Fruit fly (Drosophila melanogaster) whole organism, adult: Measurements from ENCODE around the gene CG33489.

Source experiments
- CG11617 ChIP-seq: fragments of 200-800 bp; sonication (Bioruptor generic); optimal IDR thresholded peaks from 2 replicates; lab custom pipeline; 2017; ENCODE audit warnings: mild to moderate bottlenecking, missing biosample characterization, missing genetic modification reagents, missing genetic modification characterization
- CG12768 ChIP-seq: fragments of 200-800 bp; sonication (Bioruptor generic); optimal IDR thresholded peaks from 2 replicates; lab custom pipeline; 2017; ENCODE audit warnings: missing biosample characterization, missing genetic modification characterization, mild to moderate bottlenecking, moderate library complexity, missing genetic modification reagents
- CG14711 ChIP-seq: fragments of 200-800 bp; sonication (Bioruptor generic); optimal IDR thresholded peaks from 2 replicates; lab custom pipeline; 2018; ENCODE audit warnings: missing biosample characterization, mild to moderate bottlenecking, missing genetic modification characterization, moderate library complexity
- CG1620 ChIP-seq: fragments of 200-800 bp; sonication (Bioruptor generic); optimal IDR thresholded peaks from 2 replicates; lab custom pipeline; 2016; ENCODE audit warnings: missing biosample characterization, missing genetic modification characterization
- CG33017 ChIP-seq: fragments of 200-800 bp; sonication (Bioruptor generic); optimal IDR thresholded peaks from 2 replicates; lab custom pipeline; 2018; ENCODE audit warnings: missing biosample characterization, mild to moderate bottlenecking, missing genetic modification characterization, moderate library complexity
- CG5204 ChIP-seq: fragments of 200-800 bp; sonication (Bioruptor generic); optimal IDR thresholded peaks from 2 replicates; lab custom pipeline; 2016; ENCODE audit warnings: missing biosample characterization, missing genetic modification characterization
- CG7045 ChIP-seq: fragments of 200-800 bp; sonication (Bioruptor generic); optimal IDR thresholded peaks from 2 replicates; lab custom pipeline; 2017; ENCODE audit warnings: missing biosample characterization, mild to moderate bottlenecking, missing genetic modification characterization
- CG7101 ChIP-seq: fragments of 200-800 bp; sonication (Bioruptor generic); optimal IDR thresholded peaks from 2 replicates; lab custom pipeline; 2018; ENCODE audit warnings: missing biosample characterization, mild to moderate bottlenecking, missing genetic modification characterization, moderate library complexity
- Clk ChIP-seq: fragments of 200-800 bp; sonication (Bioruptor generic); optimal IDR thresholded peaks from 2 replicates; lab custom pipeline; 2017; ENCODE audit warnings: missing biosample characterization, missing genetic modification characterization
- Crg-1 ChIP-seq: fragments of 200-800 bp; sonication (Bioruptor generic); optimal IDR thresholded peaks from 2 replicates; lab custom pipeline; 2016; ENCODE audit warnings: missing biosample characterization, missing genetic modification characterization
- Hr96 ChIP-seq: fragments of 200-800 bp; sonication (Bioruptor generic); optimal IDR thresholded peaks from 2 replicates; lab custom pipeline; 2016; ENCODE audit warnings: missing biosample characterization, missing genetic modification characterization
- Mnt ChIP-seq: fragments of 200-800 bp; sonication (Bioruptor generic); optimal IDR thresholded peaks from 2 replicates; lab custom pipeline; 2016; ENCODE audit warnings: missing biosample characterization, mild to moderate bottlenecking, missing genetic modification characterization
- bab1 ChIP-seq: fragments of 200-800 bp; sonication (Bioruptor generic); optimal IDR thresholded peaks from 3 replicates; lab custom pipeline; 2019; ENCODE audit warnings: missing biosample characterization, mild to moderate bottlenecking, missing genetic modification characterization, moderate library complexity
- cic ChIP-seq: fragments of 200-800 bp; sonication (Bioruptor generic); optimal IDR thresholded peaks from 2 replicates; lab custom pipeline; 2017; ENCODE audit warnings: missing biosample characterization, mild to moderate bottlenecking, missing genetic modification characterization, moderate library complexity
- cnc ChIP-seq, 2 experiments: fragments of >200 bp; optimal IDR thresholded peaks; 2 replicates each; lab custom pipeline; 2017
- kay ChIP-seq: fragments of 200-800 bp; sonication (Bioruptor generic); peaks from one replicate; lab custom pipeline; 2016; ENCODE audit warnings: missing biosample characterization, missing genetic modification characterization, borderline replicate concordance
- ovo ChIP-seq: fragments of 200-800 bp; sonication (Bioruptor generic); optimal IDR thresholded peaks from 2 replicates; lab custom pipeline; 2016; ENCODE audit warnings: missing biosample characterization, missing genetic modification characterization
- tj ChIP-seq: fragments of 200-800 bp; sonication (Bioruptor generic); optimal IDR thresholded peaks from 3 replicates; lab custom pipeline; 2017; ENCODE audit warnings: missing biosample characterization, mild to moderate bottlenecking, missing genetic modification characterization, moderate library complexity

CG33489 gene

dm6 chr3L:11560885-11561284 is 16.0 kb downstream of the CG33489 start:
- TF ChIP-seq CG5204 (no peak), tj (peak; percentile 22)

dm6 chr3L:11557209-11557608 is 19.6 kb downstream of the CG33489 start:
- TF ChIP-seq CG12768 (GFP tag; lab: Kevin White, UChicago) (peak; percentile 81), CG7045 (GFP tag; lab: Kevin White, UChicago) (no peak)

DNA sequence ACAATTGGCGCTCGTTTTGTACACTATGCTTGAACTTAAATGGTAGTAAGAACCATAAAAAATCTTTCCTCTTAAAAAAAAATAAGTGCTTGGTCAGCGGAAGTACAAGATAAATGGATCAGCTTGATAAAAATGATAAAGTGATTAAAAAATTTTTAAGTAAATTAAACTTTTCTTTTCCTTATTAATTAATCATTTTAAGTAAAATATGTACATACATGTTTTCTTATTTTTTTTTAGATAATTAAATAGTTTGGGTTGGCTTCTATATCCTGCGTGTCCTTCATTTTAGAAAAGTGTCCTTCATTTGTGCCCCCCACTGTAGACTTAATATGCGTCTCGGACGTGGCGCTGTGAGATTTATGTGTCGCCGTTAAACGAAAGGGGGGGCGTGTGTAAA is 20.2 kb downstream of the CG33489 start:
- TF ChIP-seq cic (GFP tag; lab: Kevin White, UChicago) (no peak), Clk (GFP tag; lab: Kevin White, UChicago) (no peak), Hr96 (GFP tag; lab: Kevin White, UChicago) (no peak), CG33017 (tag; lab: Kevin White, UChicago) (no peak), cnc (optimal IDR thresholded peaks at IDR 0.05; lab: Kevin White, UChicago) (no peak), CG12768 (GFP tag; lab: Kevin White, UChicago) (no peak), CG14711 (no peak), CG5204 (no peak), bab1 (GFP tag; lab: Kevin White, UChicago) (no peak), Crg-1 (GFP tag; lab: Kevin White, UChicago) (no peak), Mnt (GFP tag; lab: Kevin White, UChicago) (no peak), CG1620 (no peak), CG7101 (tag; lab: Kevin White, UChicago) (no peak), kay (no peak), tj (no peak)

DNA sequence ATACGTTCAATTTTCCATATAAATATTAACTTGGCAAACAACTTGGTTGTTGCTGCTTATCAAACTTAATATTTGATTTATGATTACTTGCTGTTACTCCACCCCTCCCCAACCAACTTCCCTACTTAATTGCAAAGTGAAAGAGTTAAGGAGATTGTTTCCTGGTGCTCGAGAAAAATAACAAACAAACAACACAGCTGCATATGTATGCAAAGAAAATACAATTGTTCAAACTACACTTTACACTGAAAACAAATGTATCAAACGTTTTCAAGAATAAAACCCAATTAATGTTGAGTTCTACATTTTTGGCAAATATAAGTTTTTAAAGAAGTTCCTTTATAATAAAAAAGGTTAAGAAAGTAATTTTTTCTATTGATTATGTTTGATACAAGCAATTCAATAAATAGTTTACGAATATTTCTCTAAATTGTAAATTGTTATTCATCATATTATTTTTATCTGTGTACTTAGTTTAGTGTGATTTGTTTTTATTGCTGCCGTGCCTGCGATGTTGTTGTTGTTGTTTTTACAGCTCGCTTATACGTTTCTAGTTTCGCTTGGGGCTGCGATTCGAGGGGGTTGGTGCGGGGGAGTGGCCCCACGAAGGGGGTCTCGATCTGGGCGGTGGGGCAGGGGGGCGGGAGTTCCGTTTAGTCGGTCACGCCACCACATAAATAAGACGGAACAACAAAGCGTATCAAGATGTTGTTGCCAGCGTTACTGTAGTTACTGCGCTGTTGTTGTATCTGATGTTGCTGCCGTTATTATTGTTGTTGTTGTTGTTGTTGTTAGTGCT is 21.0 kb downstream of the CG33489 start:
- TF ChIP-seq Hr96 (GFP tag; lab: Kevin White, UChicago) (peak; percentile 0), kay (no peak), CG7045 (GFP tag; lab: Kevin White, UChicago) (peak; percentile 70), CG7101 (tag; lab: Kevin White, UChicago) (peak; percentile 64), cnc (optimal IDR thresholded peaks at IDR 0.05; lab: Kevin White, UChicago) (no peak), CG12768 (GFP tag; lab: Kevin White, UChicago) (peak; percentile 60), CG11617 (peak; percentile 45), CG14711 (peak; percentile 71), CG5204 (peak; percentile 33), CG33017 (tag; lab: Kevin White, UChicago) (peak; percentile 77), Mnt (GFP tag; lab: Kevin White, UChicago) (no peak)

DNA sequence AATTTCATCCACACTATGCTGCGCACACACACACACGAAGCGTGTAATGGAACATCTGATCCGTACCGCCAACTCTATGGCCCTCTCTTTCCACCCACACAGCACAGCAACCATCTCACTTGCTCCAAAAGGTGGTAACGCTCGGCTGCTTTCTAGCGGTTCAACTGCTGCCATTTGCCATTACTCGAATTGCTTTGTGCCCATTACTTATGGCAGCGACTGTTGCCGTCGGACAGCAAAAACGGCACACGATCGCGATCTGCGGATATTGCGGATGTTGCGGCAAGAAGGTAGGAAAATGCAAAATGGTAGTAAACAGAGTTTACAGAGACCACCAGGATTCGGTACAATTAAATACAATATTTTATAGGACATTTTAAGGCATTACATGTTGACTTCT is 22.0 kb downstream of the CG33489 start:
- no peak for TF ChIP-seq ovo (GFP tag; lab: Kevin White, UChicago)
- no peak for TF ChIP-seq CG1620
- no peak for TF ChIP-seq Clk (GFP tag; lab: Kevin White, UChicago)
- TF ChIP-seq Mnt (GFP tag; lab: Kevin White, UChicago): no peak
- TF ChIP-seq tj: no peak
- no peak for TF ChIP-seq Crg-1 (GFP tag; lab: Kevin White, UChicago)
- TF ChIP-seq CG11617: no peak
- no peak for TF ChIP-seq CG7101 (tag; lab: Kevin White, UChicago)
- TF ChIP-seq CG7045 (GFP tag; lab: Kevin White, UChicago): no peak
- TF ChIP-seq kay: no peak
- no peak for TF ChIP-seq cic (GFP tag; lab: Kevin White, UChicago)
- no peak for TF ChIP-seq CG14711
- no peak for TF ChIP-seq CG33017 (tag; lab: Kevin White, UChicago)
- TF ChIP-seq CG12768 (GFP tag; lab: Kevin White, UChicago): no peak
- TF ChIP-seq Hr96 (GFP tag; lab: Kevin White, UChicago): no peak
- no peak for TF ChIP-seq cnc (optimal IDR thresholded peaks at IDR 0.05; lab: Kevin White, UChicago)

DNA sequence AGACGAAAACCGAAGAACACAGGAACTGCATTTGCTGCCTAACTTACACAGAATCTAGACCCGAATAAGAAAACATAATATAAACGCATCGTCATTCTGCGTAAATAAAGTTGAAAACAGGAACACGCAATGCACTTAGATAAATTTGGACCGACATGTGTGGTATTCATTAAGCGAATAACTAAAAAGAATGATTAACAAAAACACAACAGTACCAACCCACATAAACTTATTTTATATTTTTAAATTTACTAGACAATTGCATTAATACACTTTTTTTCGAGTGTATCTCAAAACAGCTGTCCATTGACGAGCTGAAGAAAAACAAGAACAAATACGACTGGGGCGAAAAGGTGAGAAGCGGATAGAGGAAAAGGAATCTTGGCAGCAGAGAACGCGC is 22.5 kb downstream of the CG33489 start:
- TF ChIP-seq Clk (GFP tag; lab: Kevin White, UChicago) (no peak), CG5204 (no peak), kay (no peak), CG12768 (GFP tag; lab: Kevin White, UChicago) (no peak), CG33017 (tag; lab: Kevin White, UChicago) (no peak), CG7101 (tag; lab: Kevin White, UChicago) (peak; percentile 6), CG14711 (peak; percentile 11), CG1620 (no peak), bab1 (GFP tag; lab: Kevin White, UChicago) (no peak)

dm6 chr3L:11553672-11554068 is 23.2 kb downstream of the CG33489 start:
- TF ChIP-seq kay (no peak), CG14711 (no peak), CG7101 (tag; lab: Kevin White, UChicago) (no peak), CG7045 (GFP tag; lab: Kevin White, UChicago) (no peak), CG33017 (tag; lab: Kevin White, UChicago) (no peak), ovo (GFP tag; lab: Kevin White, UChicago) (no peak)
